Worm (Caenorhabditis elegans) whole organism, young adult: ENCODE measurements around the gene vha-12.

Experiments used
- B0035.1 ChIP-seq: sonication (generic microtip); optimal IDR thresholded peaks from 2 replicates; lab custom pipeline; 2016; ENCODE audit warnings: missing genetic modification characterization, mild to moderate bottlenecking, missing compliant biosample characterization, missing genotype, missing genetic modification reagents
- B0336.3 ChIP-seq: fragments of 200-800 bp; sonication (Bioruptor generic); IDR thresholded peaks from 2 replicates; pipeline ENCODE4 v1.3.6; 2022; ENCODE audit warnings: missing genetic modification characterization, missing compliant biosample characterization
- C17E4.6 ChIP-seq: fragments of 200-800 bp; sonication (Bioruptor generic); IDR thresholded peaks from 2 replicates; pipeline ENCODE4 v1.3.6; 2022; ENCODE audit warnings: missing genetic modification reagents, missing genetic modification characterization, missing compliant biosample characterization
- D2030.7 ChIP-seq: fragments of 200-800 bp; sonication (Bioruptor generic); IDR thresholded peaks from 2 replicates; pipeline ENCODE4 v1.3.6; 2022; ENCODE audit warnings: missing genetic modification reagents, missing genetic modification characterization, missing compliant biosample characterization
- F10E7.11 ChIP-seq: sonication (generic microtip); optimal IDR thresholded peaks from 2 replicates; lab custom pipeline; 2017; ENCODE audit warnings: mild to moderate bottlenecking, missing genetic modification characterization, moderate library complexity, missing compliant biosample characterization
- F37B4.10 ChIP-seq: fragments of 200-800 bp; sonication (Bioruptor generic); IDR thresholded peaks from 2 replicates; pipeline ENCODE4 v1.3.6; 2022; ENCODE audit warnings: missing genetic modification characterization, missing compliant biosample characterization
- F57A8.1 ChIP-seq: fragments of 200-800 bp; sonication (Bioruptor generic); optimal IDR thresholded peaks from 2 replicates; lab custom pipeline; 2018; ENCODE audit warnings: mild to moderate bottlenecking, missing genetic modification characterization, moderate library complexity, missing compliant biosample characterization
- T07F8.4 ChIP-seq: sonication (generic microtip); optimal IDR thresholded peaks from 2 replicates; lab custom pipeline; 2016; ENCODE audit warnings: mild to moderate bottlenecking, missing genetic modification characterization, moderate library complexity, missing compliant biosample characterization
- T26A5.8 ChIP-seq: sonication (generic microtip); optimal IDR thresholded peaks from 2 replicates; lab custom pipeline; 2016; ENCODE audit warnings: missing genetic modification characterization, missing compliant biosample characterization
- Y53F4B.3 ChIP-seq: fragments of 200-800 bp; sonication (Bioruptor generic); IDR thresholded peaks from 2 replicates; pipeline ENCODE4 v1.3.6; 2022; ENCODE audit warnings: missing genetic modification reagents, missing genetic modification characterization, missing compliant biosample characterization
- ZK185.1 ChIP-seq: sonication (generic microtip); optimal IDR thresholded peaks from 2 replicates; lab custom pipeline; 2016; ENCODE audit warnings: mild to moderate bottlenecking, missing genetic modification characterization, missing compliant biosample characterization; ENCODE audit not compliant: poor library complexity, severe bottlenecking
- aptf-2 ChIP-seq: fragments of 200-800 bp; sonication (Bioruptor generic); conservative IDR thresholded peaks from 2 replicates; pipeline ENCODE4 v1.3.6; 2022; ENCODE audit warnings: missing genetic modification reagents, missing genetic modification characterization, missing compliant biosample characterization
- aptf-3 ChIP-seq: fragments of 200-800 bp; sonication (Bioruptor generic); IDR thresholded peaks from 2 replicates; pipeline ENCODE4 v1.3.6; 2022; ENCODE audit warnings: missing genetic modification characterization, missing compliant biosample characterization
- atf-7 ChIP-seq: sonication (generic microtip); optimal IDR thresholded peaks from 2 replicates; lab custom pipeline; 2017; ENCODE audit warnings: mild to moderate bottlenecking, missing genetic modification characterization, missing compliant biosample characterization
- athp-1 ChIP-seq: sonication (generic microtip); optimal IDR thresholded peaks from 2 replicates; lab custom pipeline; 2017; ENCODE audit warnings: mild to moderate bottlenecking, missing genetic modification characterization, missing compliant biosample characterization
- attf-3 ChIP-seq: fragments of 200-800 bp; sonication (Bioruptor generic); conservative IDR thresholded peaks from 2 replicates; pipeline ENCODE4 v1.3.6; 2022; ENCODE audit warnings: missing genetic modification reagents, missing genetic modification characterization, missing compliant biosample characterization
- attf-5 ChIP-seq: fragments of 200-800 bp; sonication (Bioruptor generic); optimal IDR thresholded peaks from 2 replicates; lab custom pipeline; 2018; ENCODE audit warnings: mild to moderate bottlenecking, missing genetic modification characterization, missing compliant biosample characterization
- bed-1 ChIP-seq: fragments of 200-800 bp; sonication (Bioruptor generic); IDR thresholded peaks from 2 replicates; pipeline ENCODE4 v1.3.6; 2022; ENCODE audit warnings: missing genetic modification reagents, missing genetic modification characterization, missing compliant biosample characterization
- ccch-3 ChIP-seq: fragments of 200-800 bp; sonication (Bioruptor generic); optimal IDR thresholded peaks from 2 replicates; lab custom pipeline; 2018; ENCODE audit warnings: mild to moderate bottlenecking, missing genetic modification characterization, missing compliant biosample characterization
- cebp-2 ChIP-seq: fragments of 200-800 bp; sonication (Bioruptor generic); IDR thresholded peaks from 2 replicates; pipeline ENCODE4 v1.3.6; 2022; ENCODE audit warnings: missing genetic modification characterization, missing compliant biosample characterization
- egl-18 ChIP-seq: fragments of 200-800 bp; sonication (Bioruptor generic); IDR thresholded peaks from 2 replicates; pipeline ENCODE4 v1.3.6; 2022; ENCODE audit warnings: missing genetic modification reagents, missing genetic modification characterization, missing compliant biosample characterization
- egl-44 ChIP-seq: fragments of 200-800 bp; sonication (Bioruptor generic); IDR thresholded peaks from 2 replicates; pipeline ENCODE4 v1.3.6; 2022; ENCODE audit warnings: missing genetic modification reagents, missing genetic modification characterization, missing compliant biosample characterization
- fkh-3 ChIP-seq: sonication (generic microtip); optimal IDR thresholded peaks from 2 replicates; lab custom pipeline; 2016; ENCODE audit warnings: mild to moderate bottlenecking, missing genetic modification characterization, missing compliant biosample characterization
- gei-17 ChIP-seq: fragments of 200-800 bp; sonication (Bioruptor generic); optimal IDR thresholded peaks from 2 replicates; lab custom pipeline; 2018; ENCODE audit warnings: mild to moderate bottlenecking, missing genetic modification characterization, missing compliant biosample characterization
- him-1 ChIP-seq: sonication (generic microtip); optimal IDR thresholded peaks from 2 replicates; lab custom pipeline; 2016; ENCODE audit warnings: missing genotype, missing genetic modification reagents, missing genetic modification characterization, missing compliant biosample characterization
- hlh-26 ChIP-seq: fragments of 200-800 bp; sonication (Bioruptor generic); conservative IDR thresholded peaks from 2 replicates; pipeline ENCODE4 v1.3.6; 2022; ENCODE audit warnings: missing genetic modification reagents, missing genetic modification characterization, missing compliant biosample characterization
- hsf-1 ChIP-seq: fragments of 200-800 bp; sonication (Bioruptor generic); IDR thresholded peaks from 2 replicates; pipeline ENCODE4 v1.3.6; 2022; ENCODE audit warnings: missing genetic modification reagents, missing genetic modification characterization, missing compliant biosample characterization
- lag-1 ChIP-seq: fragments of 200-800 bp; sonication (Bioruptor generic); IDR thresholded peaks from 2 replicates; pipeline ENCODE4 v1.3.6; 2022; ENCODE audit warnings: missing genetic modification reagents, missing genetic modification characterization, missing compliant biosample characterization
- let-607 ChIP-seq, 2 experiments: fragments of 200-800 bp in 1 of 2; sonication (Bioruptor generic) in 1 of 2; sonication (generic microtip) in 1 of 2; optimal IDR thresholded peaks; 2 replicates each; lab custom pipeline; 2016 to 2018; ENCODE audit warnings: mild to moderate bottlenecking in 2 of 2, missing compliant biosample characterization in 2 of 2, missing genetic modification characterization in 2 of 2, moderate library complexity in 2 of 2, missing genotype in 1 of 2
- lin-40 ChIP-seq: sonication (generic microtip); optimal IDR thresholded peaks from 2 replicates; lab custom pipeline; 2016; ENCODE audit warnings: missing genetic modification characterization, mild to moderate bottlenecking, missing compliant biosample characterization, missing genotype, missing genetic modification reagents
- madf-6 ChIP-seq: fragments of 200-800 bp; sonication (Bioruptor generic); IDR thresholded peaks from 2 replicates; pipeline ENCODE4 v1.3.6; 2022; ENCODE audit warnings: missing genetic modification reagents, missing genetic modification characterization, missing compliant biosample characterization
- madf-8 ChIP-seq: fragments of 200-800 bp; sonication (Bioruptor generic); conservative IDR thresholded peaks from 2 replicates; pipeline ENCODE4 v1.3.6; 2022; ENCODE audit warnings: missing genetic modification reagents, missing genetic modification characterization, missing compliant biosample characterization
- mel-28 ChIP-seq: sonication (generic microtip); optimal IDR thresholded peaks from 2 replicates; lab custom pipeline; 2016; ENCODE audit warnings: borderline replicate concordance, mild to moderate bottlenecking, missing genetic modification characterization, missing compliant biosample characterization
- mxl-1 ChIP-seq: sonication (generic microtip); optimal IDR thresholded peaks from 2 replicates; lab custom pipeline; 2016; ENCODE audit warnings: missing genetic modification characterization, missing compliant biosample characterization
- nfyb-1 ChIP-seq: fragments of 200-800 bp; sonication (Bioruptor generic); IDR thresholded peaks from 2 replicates; pipeline ENCODE4 v1.3.6; 2022; ENCODE audit warnings: missing genetic modification reagents, missing genetic modification characterization, missing compliant biosample characterization
- nhr-179 ChIP-seq: sonication (generic microtip); optimal IDR thresholded peaks from 2 replicates; lab custom pipeline; 2016; ENCODE audit warnings: mild to moderate bottlenecking, missing genetic modification characterization, missing compliant biosample characterization
- repo-1 ChIP-seq: sonication (generic microtip); optimal IDR thresholded peaks from 2 replicates; lab custom pipeline; 2017; ENCODE audit warnings: mild to moderate bottlenecking, missing genetic modification characterization, missing compliant biosample characterization
- sdz-38 ChIP-seq: sonication (generic microtip); optimal IDR thresholded peaks from 2 replicates; lab custom pipeline; 2016; ENCODE audit warnings: missing genotype, missing genetic modification characterization, missing compliant biosample characterization
- snpc-3.4 ChIP-seq: sonication (generic microtip); optimal IDR thresholded peaks from 2 replicates; lab custom pipeline; 2017; ENCODE audit warnings: missing genetic modification characterization, mild to moderate bottlenecking, missing compliant biosample characterization, antibody characterized with exemption, moderate library complexity, missing genotype, missing genetic modification reagents
- snpc-4 ChIP-seq, 5 experiments: fragments of 150-350 bp in 1 of 5; sonication (generic microtip) in 4 of 5; optimal IDR thresholded peaks; 2 replicates each; lab custom pipeline; 2014 to 2018; ENCODE audit warnings: missing genetic modification characterization in 5 of 5, missing biosample characterization in 3 of 5, antibody characterized with exemption in 2 of 5, mild to moderate bottlenecking in 2 of 5, missing compliant biosample characterization in 2 of 5, missing genotype in 2 of 5, moderate library complexity in 2 of 5, missing genetic modification reagents in 1 of 5
- somi-1 ChIP-seq: fragments of 200-800 bp; sonication (Bioruptor generic); optimal IDR thresholded peaks from 2 replicates; lab custom pipeline; 2018; ENCODE audit warnings: mild to moderate bottlenecking, missing genetic modification characterization, missing compliant biosample characterization
- tbp1 ChIP-seq: fragments of 200-800 bp; sonication (Bioruptor generic); optimal IDR thresholded peaks from 2 replicates; lab custom pipeline; 2018; ENCODE audit warnings: mild to moderate bottlenecking, missing genetic modification characterization, missing compliant biosample characterization
- tbx-9 ChIP-seq: sonication (generic microtip); optimal IDR thresholded peaks from 2 replicates; lab custom pipeline; 2016; ENCODE audit warnings: borderline replicate concordance, missing genetic modification characterization, inconsistent platforms, missing compliant biosample characterization
- tlf-1 ChIP-seq: fragments of 200-800 bp; sonication (Bioruptor generic); optimal IDR thresholded peaks from 2 replicates; lab custom pipeline; 2018; ENCODE audit warnings: mild to moderate bottlenecking, missing genetic modification characterization, missing compliant biosample characterization
- xnd-1 ChIP-seq: sonication (generic microtip); optimal IDR thresholded peaks from 2 replicates; lab custom pipeline; 2016; ENCODE audit warnings: missing genotype, missing genetic modification reagents, missing genetic modification characterization, missing compliant biosample characterization
- zim-3 ChIP-seq: sonication (generic microtip); optimal IDR thresholded peaks from 2 replicates; lab custom pipeline; 2017; ENCODE audit warnings: mild to moderate bottlenecking, missing genetic modification characterization, moderate library complexity, missing compliant biosample characterization
- ztf-26 ChIP-seq: sonication (generic microtip); optimal IDR thresholded peaks from 2 replicates; lab custom pipeline; 2017; ENCODE audit warnings: missing genetic modification characterization, missing compliant biosample characterization
- ztf-6 ChIP-seq: fragments of 200-800 bp; sonication (Bioruptor generic); IDR thresholded peaks from 2 replicates; pipeline ENCODE4 v1.3.6; 2022; ENCODE audit warnings: missing genetic modification reagents, missing genetic modification characterization, missing compliant biosample characterization

vha-12 gene

DNA sequence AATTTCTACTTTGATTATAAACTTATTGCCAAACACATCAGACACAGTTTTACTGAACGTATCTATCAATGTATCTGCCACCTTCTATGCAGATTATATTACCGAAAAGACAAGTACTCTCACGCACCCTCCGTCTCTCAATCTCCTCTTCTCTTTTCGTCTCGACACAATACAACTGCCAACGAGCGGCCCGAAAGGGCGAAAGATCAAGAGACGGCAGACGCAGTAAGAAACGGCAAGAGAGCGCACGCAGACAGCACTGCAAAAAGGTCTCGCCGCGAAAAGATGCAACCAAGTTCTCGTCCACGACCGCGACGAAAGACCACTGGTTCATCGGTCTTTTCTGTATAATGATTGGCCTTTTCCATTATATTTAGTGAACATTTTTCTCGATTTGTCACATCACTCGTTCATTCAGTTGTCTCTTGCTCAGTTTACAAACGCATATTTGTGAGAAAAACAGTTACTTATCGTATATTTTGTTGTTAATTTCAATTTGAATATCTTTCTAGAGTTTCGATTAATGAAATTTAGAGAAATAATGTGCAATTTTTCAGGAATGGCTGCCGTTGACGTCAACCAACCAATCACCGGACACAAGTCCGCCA is at the start of gene vha-12 (continued):
- no peak for TF ChIP-seq snpc-3.4
- no peak for TF ChIP-seq aptf-2
- TF ChIP-seq attf-5 (GFP tag; lab: Kevin White, UChicago): peak; percentile 84
- TF ChIP-seq nfyb-1 (GFP tag; lab: Robert Waterston, UW): peak; percentile 84
- TF ChIP-seq snpc-4 (GFP tag; optimal IDR thresholded peaks at IDR 0.05; lab: Kevin White, UChicago): no peak
- peak in 1 of 4 experiments; percentile 54 for TF ChIP-seq snpc-4 (tag; optimal IDR thresholded peaks at IDR 0.05; lab: Kevin White, UChicago)
- no peak for TF ChIP-seq sdz-38
- no peak for TF ChIP-seq D2030.7 (GFP tag; lab: Robert Waterston, UW)
- TF ChIP-seq ztf-6 (GFP tag; lab: Robert Waterston, UW): no peak
- TF ChIP-seq him-1 (tag; lab: Kevin White, UChicago): no peak
- peak; percentile 88 for TF ChIP-seq lin-40
- no peak for TF ChIP-seq Y53F4B.3 (GFP tag; lab: Robert Waterston, UW)
- no peak for TF ChIP-seq F37B4.10 (GFP tag; lab: Robert Waterston, UW)
- TF ChIP-seq ztf-26: peak; percentile 77
- TF ChIP-seq cebp-2 (GFP tag; lab: Robert Waterston, UW): no peak
- no peak for TF ChIP-seq fkh-3 (tag; lab: Kevin White, UChicago)
- no peak for TF ChIP-seq lag-1 (GFP tag; lab: Robert Waterston, UW)
- no peak for TF ChIP-seq F10E7.11 (tag; lab: Kevin White, UChicago)
- no peak for TF ChIP-seq hsf-1 (GFP tag; lab: Robert Waterston, UW)
- peak; percentile 66; the same call in 1 of the 2 replicates for TF ChIP-seq B0336.3 (GFP tag; lab: Robert Waterston, UW)
- peak; percentile 28 for TF ChIP-seq F57A8.1
- no peak for TF ChIP-seq aptf-3
- no peak for TF ChIP-seq T26A5.8 (tag; lab: Kevin White, UChicago)
- TF ChIP-seq tbx-9 (tag; lab: Kevin White, UChicago): no peak
- TF ChIP-seq atf-7: peak; percentile 63
- no peak for TF ChIP-seq egl-18 (GFP tag; lab: Robert Waterston, UW)
- TF ChIP-seq xnd-1 (tag; lab: Kevin White, UChicago): no peak
- 0 out of 2 replicates have a peak, but pooled peaks have one; percentile 12 for TF ChIP-seq C17E4.6 (GFP tag; lab: Robert Waterston, UW)
- peak; percentile 35 for TF ChIP-seq athp-1
- TF ChIP-seq madf-8 (GFP tag; lab: Robert Waterston, UW): no peak
- peak; percentile 46 for TF ChIP-seq tbp1 (GFP tag; lab: Kevin White, UChicago)
- peak; percentile 64 for TF ChIP-seq somi-1 (GFP tag; lab: Kevin White, UChicago)
- TF ChIP-seq zim-3 (tag; lab: Kevin White, UChicago): no peak
- TF ChIP-seq bed-1 (GFP tag; lab: Robert Waterston, UW): no peak
- no peak for TF ChIP-seq ccch-3
- TF ChIP-seq mel-28 (tag; lab: Kevin White, UChicago): no peak
- TF ChIP-seq attf-3 (GFP tag; lab: Robert Waterston, UW): no peak
- peak; percentile 61 for TF ChIP-seq ZK185.1 (tag; lab: Kevin White, UChicago)
- no peak for TF ChIP-seq nhr-179
- peak; percentile 70 for TF ChIP-seq repo-1
- peak; percentile 64 for TF ChIP-seq gei-17 (GFP tag; lab: Kevin White, UChicago)
- no peak for TF ChIP-seq hlh-26 (GFP tag; lab: Robert Waterston, UW)
- TF ChIP-seq B0035.1 (tag; lab: Kevin White, UChicago): peak; percentile 10
- TF ChIP-seq T07F8.4 (tag; lab: Kevin White, UChicago): no peak
- no peak for TF ChIP-seq egl-44 (GFP tag; lab: Robert Waterston, UW)
- peak; percentile 82 for TF ChIP-seq let-607 (tag; optimal IDR thresholded peaks at IDR 0.05; lab: Kevin White, UChicago)
- TF ChIP-seq madf-6: no peak
- TF ChIP-seq tlf-1 (GFP tag; lab: Kevin White, UChicago): peak; percentile 35
- TF ChIP-seq mxl-1: no peak
